Worm (Caenorhabditis elegans): ENCODE results near the gene ccr-4.

ce11 chrIV:12420455-12420854 lies 59.1 kb downstream of the ccr-4 start, which contains the start of gene ugt-65:
- TF ChIP-seq ama-1 (optimal IDR thresholded peaks at IDR 0.05): no peak
- TF ChIP-seq scrt-1 (GFP tag; IDR thresholded peaks at IDR 0.05): no peak
- no peak for TF ChIP-seq flt-1 (GFP tag; IDR thresholded peaks at IDR 0.05)
- TF ChIP-seq tra-4 (tag; optimal IDR thresholded peaks at IDR 0.05): no peak
- TF ChIP-seq ceh-36 (tag; optimal IDR thresholded peaks at IDR 0.05): no peak
- no peak for TF ChIP-seq tbx-11 (GFP tag; IDR thresholded peaks at IDR 0.05)
- no peak for TF ChIP-seq sea-1 (GFP tag; conservative IDR thresholded peaks at IDR 0.05)
- TF ChIP-seq aly-1 (tag; optimal IDR thresholded peaks at IDR 0.05): no peak
- TF ChIP-seq B0310.2 (tag; optimal IDR thresholded peaks at IDR 0.05): no peak
- no peak for TF ChIP-seq ceh-13 (GFP tag; optimal IDR thresholded peaks at IDR 0.05)
- no peak for TF ChIP-seq hnd-1 (tag; optimal IDR thresholded peaks at IDR 0.05)
- TF ChIP-seq hmg-4 (GFP tag; optimal IDR thresholded peaks at IDR 0.05): no peak
- no peak for TF ChIP-seq tbx-37 (GFP tag; conservative IDR thresholded peaks at IDR 0.05)
- no peak for TF ChIP-seq F13C5.2 (tag; optimal IDR thresholded peaks at IDR 0.05)
